Worm (Caenorhabditis elegans) whole organism, L1 larva: Measurements from ENCODE around the gene drp-1.

Experiments used
- C04F5.9 ChIP-seq: sonication (generic microtip); optimal IDR thresholded peaks from 2 replicates; lab custom pipeline; 2016; ENCODE audit warnings: missing genetic modification characterization, missing compliant biosample characterization
- Y116A8C.19 ChIP-seq: sonication (generic microtip); optimal IDR thresholded peaks from 2 replicates; lab custom pipeline; 2016; ENCODE audit warnings: missing compliant biosample characterization, missing genetic modification characterization, borderline replicate concordance
- aly-2 ChIP-seq: fragments of 150-350 bp; optimal IDR thresholded peaks from 2 replicates; lab custom pipeline; 2014; ENCODE audit warnings: missing biosample characterization, missing genetic modification characterization
- ama-1 ChIP-seq: fragments of 150-350 bp; optimal IDR thresholded peaks from 2 replicates; lab custom pipeline; 2014
- ceh-8 ChIP-seq: fragments of 200-800 bp; sonication (Bioruptor generic); optimal IDR thresholded peaks from 2 replicates; lab custom pipeline; 2018; ENCODE audit warnings: mild to moderate bottlenecking, missing genetic modification characterization, moderate library complexity, missing compliant biosample characterization
- dsc-1 ChIP-seq: sonication (generic microtip); optimal IDR thresholded peaks from 2 replicates; lab custom pipeline; 2016; ENCODE audit warnings: mild to moderate bottlenecking, missing genetic modification characterization, missing compliant biosample characterization
- efl-1 ChIP-seq, 4 experiments: fragments of 150-350 bp; optimal IDR thresholded peaks in 3 of 4; peaks in 1 of 4; 1 replicate in 1 of 4; 2 replicates in 3 of 4; lab custom pipeline; 2014; ENCODE audit warnings: missing biosample characterization in 2 of 4, missing genetic modification characterization in 2 of 4, missing genetic modification reagents in 2 of 4
- egl-13 ChIP-seq: sonication (generic microtip); optimal IDR thresholded peaks from 2 replicates; lab custom pipeline; 2016; ENCODE audit warnings: missing genotype, missing genetic modification reagents, missing genetic modification characterization, missing compliant biosample characterization
- egl-27 ChIP-seq, 2 experiments: fragments of 150-350 bp in 1 of 2; sonication (generic microtip); optimal IDR thresholded peaks; 3 replicates each; lab custom pipeline; 2017 to 2018; ENCODE audit warnings: missing biosample characterization in 2 of 2, missing genetic modification characterization in 2 of 2, missing genetic modification reagents in 2 of 2
- grh-1 ChIP-seq: fragments of 200-800 bp; sonication (Bioruptor generic); IDR thresholded peaks from 2 replicates; pipeline ENCODE4 v1.3.6; 2022; ENCODE audit warnings: missing genetic modification reagents, missing genetic modification characterization, missing compliant biosample characterization
- hlh-4 ChIP-seq: sonication (generic microtip); optimal IDR thresholded peaks from 2 replicates; lab custom pipeline; 2016; ENCODE audit warnings: mild to moderate bottlenecking, missing genetic modification characterization, missing compliant biosample characterization
- irx-1 ChIP-seq: sonication (generic microtip); optimal IDR thresholded peaks from 2 replicates; lab custom pipeline; 2016; ENCODE audit warnings: missing genetic modification characterization, missing compliant biosample characterization
- lin-14 ChIP-seq: fragments of 200-800 bp; sonication (Bioruptor generic); optimal IDR thresholded peaks from 2 replicates; lab custom pipeline; 2018; ENCODE audit warnings: mild to moderate bottlenecking, missing genetic modification characterization, moderate library complexity, missing compliant biosample characterization
- lin-35 ChIP-seq, 2 experiments: fragments of 150-350 bp; optimal IDR thresholded peaks; 2 replicates each; lab custom pipeline; 2014; ENCODE audit warnings: missing biosample characterization in 2 of 2, missing genetic modification characterization in 2 of 2, missing genetic modification reagents in 2 of 2
- lir-3 ChIP-seq: sonication (generic microtip); optimal IDR thresholded peaks from 2 replicates; lab custom pipeline; 2016; ENCODE audit warnings: mild to moderate bottlenecking, missing genetic modification characterization, moderate library complexity, missing compliant biosample characterization; ENCODE audit not compliant: poor library complexity
- lsy-2 ChIP-seq, 2 experiments: fragments of 150-350 bp; optimal IDR thresholded peaks; 2 replicates each; lab custom pipeline; 2014; ENCODE audit warnings: missing biosample characterization in 2 of 2, missing genetic modification characterization in 2 of 2
- nhr-11 ChIP-seq: fragments of 150-350 bp; optimal IDR thresholded peaks from 2 replicates; lab custom pipeline; 2014; ENCODE audit warnings: missing biosample characterization, missing genetic modification characterization
- nhr-71 ChIP-seq: sonication (generic microtip); optimal IDR thresholded peaks from 2 replicates; lab custom pipeline; 2016; ENCODE audit warnings: mild to moderate bottlenecking, missing genetic modification characterization, moderate library complexity, missing compliant biosample characterization
- nhr-76 ChIP-seq: sonication (generic microtip); optimal IDR thresholded peaks from 2 replicates; lab custom pipeline; 2017; ENCODE audit warnings: missing biosample characterization, missing genetic modification characterization
- nhr-77 ChIP-seq: fragments of 150-350 bp; optimal IDR thresholded peaks from 2 replicates; lab custom pipeline; 2014; ENCODE audit warnings: missing biosample characterization, missing genetic modification characterization
- nhr-84 ChIP-seq: sonication (generic microtip); optimal IDR thresholded peaks from 2 replicates; lab custom pipeline; 2017; ENCODE audit warnings: missing biosample characterization, missing genetic modification characterization
- pag-3 ChIP-seq: sonication (generic microtip); optimal IDR thresholded peaks from 2 replicates; lab custom pipeline; 2017; ENCODE audit warnings: missing genetic modification characterization, mild to moderate bottlenecking, missing compliant biosample characterization, antibody characterized with exemption, borderline replicate concordance; ENCODE audit not compliant: insufficient read depth
- pqm-1 ChIP-seq: sonication (generic microtip); optimal IDR thresholded peaks from 3 replicates; lab custom pipeline; 2017; ENCODE audit warnings: missing biosample characterization, missing genetic modification characterization
- rnt-1 ChIP-seq: sonication (generic microtip); optimal IDR thresholded peaks from 2 replicates; lab custom pipeline; 2016; ENCODE audit warnings: mild to moderate bottlenecking, missing genetic modification characterization, moderate library complexity, missing compliant biosample characterization
- skn-1 ChIP-seq: fragments of 150-350 bp; optimal IDR thresholded peaks from 2 replicates; lab custom pipeline; 2014; ENCODE audit warnings: missing biosample characterization, missing genetic modification characterization
- snu-23 ChIP-seq: sonication (generic microtip); optimal IDR thresholded peaks from 2 replicates; lab custom pipeline; 2016; ENCODE audit warnings: missing genetic modification characterization, missing compliant biosample characterization
- sox-4 ChIP-seq: sonication (generic microtip); optimal IDR thresholded peaks from 2 replicates; lab custom pipeline; 2016; ENCODE audit warnings: missing genetic modification characterization, missing compliant biosample characterization
- unc-86 ChIP-seq: sonication (generic microtip); optimal IDR thresholded peaks from 2 replicates; lab custom pipeline; 2016; ENCODE audit warnings: missing genetic modification characterization, missing compliant biosample characterization
- ztf-11 ChIP-seq, 2 experiments: sonication (generic microtip); optimal IDR thresholded peaks; 2 replicates each; lab custom pipeline; 2016 to 2017; ENCODE audit warnings: missing genetic modification characterization in 2 of 2, missing biosample characterization in 1 of 2, missing compliant biosample characterization in 1 of 2
- ztf-4 ChIP-seq: fragments of 150-350 bp; optimal IDR thresholded peaks from 2 replicates; lab custom pipeline; 2014; ENCODE audit warnings: missing biosample characterization, missing genetic modification characterization

drp-1 gene

ce11 chrIV:5530980-5531379, 7.3 kb upstream of the drp-1 start:
- TF ChIP-seq dsc-1 (tag; lab: Kevin White, UChicago) (no peak), efl-1 (optimal IDR thresholded peaks at IDR 0.05; lab: Kevin White, UChicago) (no peak), efl-1 (GFP tag; optimal IDR thresholded peaks at IDR 0.05 in 1 of 2; lab: Kevin White, UChicago) (peak in 1 of 2 experiments; percentile 91)

DNA sequence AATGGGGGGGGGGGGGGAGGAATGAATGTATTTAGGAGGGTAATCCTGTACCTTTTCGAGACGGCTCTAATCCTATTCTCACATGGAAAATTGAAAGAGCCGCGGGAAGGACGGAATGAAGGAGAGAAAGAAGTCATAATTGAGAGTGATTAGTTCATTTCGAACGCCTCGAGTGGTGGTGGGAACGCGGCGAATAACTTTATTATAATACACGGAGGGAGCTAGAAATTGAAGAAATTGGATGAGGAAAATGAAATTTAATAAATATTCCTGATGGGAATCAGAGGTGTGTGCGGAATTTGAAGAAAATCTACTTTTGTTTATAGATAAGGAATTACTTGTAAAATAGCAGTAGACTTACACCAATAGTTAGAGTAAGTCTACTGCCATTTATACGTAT, 4.7 kb upstream of the drp-1 start:
- no peak for TF ChIP-seq nhr-71 (tag; lab: Kevin White, UChicago)
- TF ChIP-seq egl-27 (tag; optimal IDR thresholded peaks at IDR 0.05; lab: Kevin White, UChicago), result no peak
- no peak for TF ChIP-seq efl-1 (optimal IDR thresholded peaks at IDR 0.05; lab: Kevin White, UChicago)
- peak in 1 of 2 experiments; percentile 20 for TF ChIP-seq efl-1 (GFP tag; optimal IDR thresholded peaks at IDR 0.05 in 1 of 2; lab: Kevin White, UChicago)

DNA sequence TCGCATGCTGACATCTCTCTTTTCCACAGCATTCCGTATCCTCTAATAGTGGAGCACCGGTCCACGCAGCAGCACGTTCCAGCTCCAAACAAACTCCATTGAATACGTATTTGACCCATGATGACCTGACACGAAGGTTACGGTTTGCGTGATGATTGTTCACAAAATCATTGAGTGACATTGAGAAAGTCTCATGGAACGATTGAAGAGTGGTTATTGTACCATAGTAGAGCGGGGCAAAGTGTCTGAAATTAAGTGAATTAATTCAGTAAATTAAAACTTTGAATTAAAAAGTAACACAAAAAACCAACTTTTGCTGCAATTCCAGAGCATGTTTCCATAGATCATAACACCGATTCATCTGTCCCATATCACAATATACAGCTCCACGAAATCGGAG, 3.7 kb upstream of the drp-1 start:
- no peak for TF ChIP-seq rnt-1
- TF ChIP-seq Y116A8C.19 (tag; lab: Kevin White, UChicago), result no peak
- no peak for TF ChIP-seq efl-1 (optimal IDR thresholded peaks at IDR 0.05; lab: Kevin White, UChicago)
- TF ChIP-seq efl-1 (GFP tag; optimal IDR thresholded peaks at IDR 0.05 in 1 of 2; lab: Kevin White, UChicago), result peak in 1 of 2 experiments; percentile 76
- no peak for TF ChIP-seq C04F5.9 (tag; lab: Kevin White, UChicago)
- TF ChIP-seq nhr-11, result no peak

- TF ChIP-seq snu-23 (GFP tag; lab: Kevin White, UChicago), result no peak
- no peak for TF ChIP-seq nhr-84
- TF ChIP-seq sox-4 (tag; lab: Kevin White, UChicago), result no peak
- TF ChIP-seq efl-1 (optimal IDR thresholded peaks at IDR 0.05; lab: Kevin White, UChicago), result no peak
- peak in 1 of 2 experiments; percentile 21 for TF ChIP-seq efl-1 (GFP tag; optimal IDR thresholded peaks at IDR 0.05 in 1 of 2; lab: Kevin White, UChicago)
- TF ChIP-seq unc-86, result peak; percentile 10
- no peak for TF ChIP-seq egl-13
- no peak for TF ChIP-seq ama-1 (lab: Kevin White, UChicago)
- TF ChIP-seq lin-14 (GFP tag; lab: Kevin White, UChicago), result peak; percentile 44
- TF ChIP-seq ztf-11 (tag; optimal IDR thresholded peaks at IDR 0.05; lab: Kevin White, UChicago), result peak in 1 of 2 experiments; percentile 7
Measured at ce11 chrIV:5535780-5536179, 2.5 kb upstream of the drp-1 start.

DNA sequence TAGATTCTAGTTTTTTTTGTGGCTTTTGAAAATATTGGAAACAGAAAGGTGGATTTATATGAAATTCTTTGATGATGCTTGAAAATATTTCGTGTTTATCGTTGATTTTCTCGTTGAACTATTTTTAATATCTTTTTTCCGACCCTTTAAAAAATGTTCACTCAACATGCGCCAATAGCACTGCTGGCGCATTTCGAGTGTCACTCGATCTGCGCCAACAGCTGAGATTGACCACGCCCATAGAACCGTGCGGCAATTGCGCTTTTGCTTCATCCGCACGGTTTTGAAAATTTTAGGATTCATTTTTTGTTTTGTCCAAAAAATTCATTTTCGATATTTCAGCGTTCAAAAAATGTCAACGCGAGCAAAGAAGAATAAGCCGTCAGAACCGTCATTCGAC, 3.0 kb downstream of the drp-1 start, which contains the start of gene tebp-2:
Gene tebp-2, plus strand, starts transcription at position 343 of the 400 bp plus-strand sequence.
- TF ChIP-seq lin-35 (GFP tag; optimal IDR thresholded peaks at IDR 0.05; lab: Kevin White, UChicago) (peak in 1 of 2 experiments; percentile 10), lin-14 (GFP tag; lab: Kevin White, UChicago) (no peak), efl-1 (optimal IDR thresholded peaks at IDR 0.05; lab: Kevin White, UChicago) (no peak), efl-1 (GFP tag; optimal IDR thresholded peaks at IDR 0.05 in 1 of 2; lab: Kevin White, UChicago) (peak in 1 of 2 experiments; percentile 80), aly-2 (tag; lab: Kevin White, UChicago) (no peak), lsy-2 (tag; optimal IDR thresholded peaks at IDR 0.05; lab: Kevin White, UChicago) (no peak)
- TF ChIP-seq, all 84 proteins: peak for 2

ce11 chrIV:5544609-5545214, 6.4 kb downstream of the drp-1 start, which contains the start of gene cec-6:
Gene cec-6 (plus strand): TSS chrIV:5544860.
- TF ChIP-seq efl-1 (optimal IDR thresholded peaks at IDR 0.05; lab: Kevin White, UChicago) (no peak), efl-1 (GFP tag; optimal IDR thresholded peaks at IDR 0.05 in 1 of 2; lab: Kevin White, UChicago) (no peak), ztf-4 (tag; lab: Kevin White, UChicago) (no peak), skn-1 (tag; lab: Kevin White, UChicago) (no peak), nhr-77 (tag; lab: Kevin White, UChicago) (no peak), hlh-4 (no peak), egl-13 (no peak), grh-1 (GFP tag; lab: Robert Waterston, UW) (no peak), irx-1 (tag; lab: Kevin White, UChicago) (no peak), ama-1 (lab: Kevin White, UChicago) (no peak), nhr-76 (no peak), pag-3 (tag; lab: Kevin White, UChicago) (no peak), lir-3 (no peak), C04F5.9 (tag; lab: Kevin White, UChicago) (no peak), pqm-1 (tag; lab: Kevin White, UChicago) (no peak), ceh-8 (no peak)
